Worm (Caenorhabditis elegans) whole organism, young adult: ENCODE measurements around the gene polh-1.
A peak's percentile ranks its signal among the peaks of the same experiment; 100 is the strongest.

ENCODE experiments used
- F57A8.1 ChIP-seq: fragments of 200-800 bp; sonication (Bioruptor generic); optimal IDR thresholded peaks from 2 replicates; lab custom pipeline; 2018; ENCODE audit warnings: mild to moderate bottlenecking, missing genetic modification characterization, moderate library complexity, missing compliant biosample characterization
- T07F8.4 ChIP-seq: sonication (generic microtip); optimal IDR thresholded peaks from 2 replicates; lab custom pipeline; 2016; ENCODE audit warnings: mild to moderate bottlenecking, missing genetic modification characterization, moderate library complexity, missing compliant biosample characterization
- Y67H2A.10 ChIP-seq: fragments of 200-800 bp; sonication (Bioruptor generic); conservative IDR thresholded peaks from 2 replicates; pipeline ENCODE4 v1.3.6; 2022; ENCODE audit warnings: missing genetic modification reagents, missing genetic modification characterization, missing compliant biosample characterization
- egl-18 ChIP-seq: fragments of 200-800 bp; sonication (Bioruptor generic); IDR thresholded peaks from 2 replicates; pipeline ENCODE4 v1.3.6; 2022; ENCODE audit warnings: missing genetic modification reagents, missing genetic modification characterization, missing compliant biosample characterization
- lag-1 ChIP-seq: fragments of 200-800 bp; sonication (Bioruptor generic); IDR thresholded peaks from 2 replicates; pipeline ENCODE4 v1.3.6; 2022; ENCODE audit warnings: missing genetic modification reagents, missing genetic modification characterization, missing compliant biosample characterization
- mes-4 ChIP-seq: sonication (generic microtip); optimal IDR thresholded peaks from 2 replicates; lab custom pipeline; 2016; ENCODE audit warnings: missing genotype, missing genetic modification characterization, missing compliant biosample characterization
- nfya-1 ChIP-seq: sonication (generic microtip); optimal IDR thresholded peaks from 2 replicates; lab custom pipeline; 2017; ENCODE audit warnings: antibody characterized with exemption, missing compliant biosample characterization, missing genetic modification characterization, borderline replicate concordance; ENCODE audit not compliant: insufficient read depth
- snpc-1.3 ChIP-seq: sonication (generic microtip); optimal IDR thresholded peaks from 2 replicates; lab custom pipeline; 2017; ENCODE audit warnings: missing genetic modification characterization, mild to moderate bottlenecking, missing compliant biosample characterization, antibody characterized with exemption, moderate library complexity, missing genotype, missing genetic modification reagents; ENCODE audit not compliant: insufficient read depth

DNA sequence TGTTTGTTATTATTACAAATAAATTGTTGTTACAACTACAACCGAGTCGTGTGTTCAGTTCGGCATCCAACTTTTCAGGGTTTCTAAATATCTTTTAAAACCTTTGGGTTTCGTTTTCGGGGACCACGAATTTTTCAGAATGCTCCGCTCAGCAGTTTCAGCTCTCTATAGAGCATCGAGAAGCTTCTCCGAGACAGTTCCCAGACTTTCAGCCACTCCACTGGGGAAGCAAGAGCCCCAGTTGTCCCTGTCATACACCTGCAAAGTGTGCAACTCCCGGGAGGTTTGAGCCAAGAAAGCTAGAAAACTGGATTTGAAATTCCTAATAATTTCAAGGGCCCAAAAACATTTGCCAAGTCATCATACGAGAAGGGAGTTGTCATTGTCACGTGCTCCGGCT, 1.3 kb upstream of the polh-1 start, which contains the start of gene F53A3.7:
- TF ChIP-seq lag-1 (GFP tag; lab: Robert Waterston, UW) (no peak), egl-18 (GFP tag; lab: Robert Waterston, UW) (0 out of 2 replicates have a peak, but pooled peaks have one; percentile 20), F57A8.1 (GFP tag; lab: Kevin White, UChicago) (no peak), mes-4 (no peak), snpc-1.3 (tag; lab: Kevin White, UChicago) (no peak), nfya-1 (tag; lab: Kevin White, UChicago) (no peak), Y67H2A.10 (no peak), T07F8.4 (tag; lab: Kevin White, UChicago) (no peak)
